Worm (Caenorhabditis elegans): Measurements from ENCODE around the gene ZK177.9.

DNA sequence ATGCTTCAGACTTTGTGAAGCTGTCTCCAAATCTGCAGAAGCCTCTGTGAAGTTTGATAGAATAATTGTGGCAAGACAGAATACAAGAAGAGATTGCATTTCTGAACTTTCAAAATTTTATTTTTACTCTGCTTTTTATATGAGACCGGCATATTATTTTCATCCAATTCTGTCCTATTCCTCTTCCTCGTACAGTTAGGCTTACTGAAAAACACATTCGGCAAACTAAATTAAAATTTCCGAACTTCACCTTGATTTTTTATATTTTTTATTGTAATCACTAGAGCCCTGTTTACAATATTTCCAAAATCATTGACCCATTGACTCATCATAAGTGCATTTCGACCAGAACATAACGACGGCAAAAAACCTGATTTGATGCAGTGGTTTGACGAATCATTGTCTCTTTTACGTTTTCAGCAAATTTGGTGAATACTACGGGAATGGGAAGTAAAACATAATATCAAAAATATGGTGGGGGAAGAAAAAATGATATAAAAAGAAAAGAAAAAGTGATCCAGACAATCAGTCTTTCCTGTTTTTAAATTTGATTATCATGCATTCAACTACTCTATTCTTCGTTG, 19.3 kb downstream of the ZK177.9 start, which contains the start of the genes suex-1 and F12A10.9:
- TF ChIP-seq unc-39 (tag; optimal IDR thresholded peaks at IDR 0.05) = no peak
- TF ChIP-seq nhr-28 (tag; optimal IDR thresholded peaks at IDR 0.05) = no peak
- TF ChIP-seq unc-62 (GFP tag; optimal IDR thresholded peaks at IDR 0.05) = no peak
- no peak for TF ChIP-seq sem-2 (GFP tag; optimal IDR thresholded peaks at IDR 0.05)
- no peak for TF ChIP-seq sptf-1 (tag; optimal IDR thresholded peaks at IDR 0.05)
- no peak for TF ChIP-seq lin-13 (tag; optimal IDR thresholded peaks at IDR 0.05)
- no peak for TF ChIP-seq ces-1 (GFP tag; optimal IDR thresholded peaks at IDR 0.05)
- no peak for TF ChIP-seq blmp-1 (tag; optimal IDR thresholded peaks at IDR 0.05)
- TF ChIP-seq elt-1 (tag; optimal IDR thresholded peaks at IDR 0.05; ENCODE audit: borderline replicate concordance, insufficient read depth) = no peak
- no peak for TF ChIP-seq tbx-8 (GFP tag; optimal IDR thresholded peaks at IDR 0.05)

Data from whole organism, mixed stage, embryonic.